5 fruit fly cellular contexts compared by ENCODE assay signal in genomic region chr3L:16634529-16634928, dm6.
A peak's percentile ranks its signal among the peaks of the same experiment; 100 is the strongest.
TF ChIP-seq lines count a peak whose summit lies in the region.

No protein-coding gene starts in this region.

- no peak for TF ChIP-seq CTCF in whole organism, embryonic (GFP tag; optimal IDR thresholded peaks at IDR 0.05; lab: Kevin White, UChicago)

TF ChIP-seq in whole organism, adult, 20 proteins besides CTCF, POLR2A, EP300 and RAD21:
- no peak for TF ChIP-seq ovo (GFP tag; optimal IDR thresholded peaks at IDR 0.05; lab: Kevin White, UChicago)
- TF ChIP-seq CG5204 (GFP tag; optimal IDR thresholded peaks at IDR 0.05; lab: Kevin White, UChicago) = peak; percentile 12

TF ChIP-seq in whole organism, embryonic, 481 proteins besides CTCF, POLR2A, EP300 and RAD21:
- TF ChIP-seq phol (tag; optimal IDR thresholded peaks at IDR 0.05; lab: Kevin White, UChicago) (peak; percentile 1), row (GFP tag; IDR thresholded peaks at IDR 0.05; lab: Robert Waterston, UW) (0 out of 3 replicates have a peak, but pooled peaks have one; percentile 8), sens (GFP tag; lab: Kevin White, UChicago) (peak; percentile 50), eyg (GFP tag; optimal IDR thresholded peaks at IDR 0.05; lab: Kevin White, UChicago) (no peak), Blimp-1 (GFP tag; optimal IDR thresholded peaks at IDR 0.05; lab: Kevin White, UChicago) (peak; percentile 0), pros (GFP tag; optimal IDR thresholded peaks at IDR 0.05; lab: Kevin White, UChicago) (no peak), Xrp1 (GFP tag; IDR thresholded peaks at IDR 0.05; lab: Robert Waterston, UW) (peak; percentile 29; the same call in 1 of the 2 replicates), CG10979 (tag; optimal IDR thresholded peaks at IDR 0.05; lab: Kevin White, UChicago) (peak; percentile 37), Atf3 (GFP tag; optimal IDR thresholded peaks at IDR 0.05; lab: Kevin White, UChicago) (no peak)

TF ChIP-seq in whole organism, prepupa, 60 proteins besides CTCF, POLR2A, EP300 and RAD21:
- TF ChIP-seq Sox102F (GFP tag; optimal IDR thresholded peaks at IDR 0.05; lab: Kevin White, UChicago) (no peak), CG32006 (GFP tag; optimal IDR thresholded peaks at IDR 0.05; lab: Kevin White, UChicago) (no peak), CG10669 (GFP tag; optimal IDR thresholded peaks at IDR 0.05; lab: Kevin White, UChicago) (peak; percentile 23), achi (GFP tag; optimal IDR thresholded peaks at IDR 0.05; lab: Kevin White, UChicago) (peak; percentile 31), topi (GFP tag; optimal IDR thresholded peaks at IDR 0.05; lab: Kevin White, UChicago) (peak; percentile 34), Ets96B (tag; optimal IDR thresholded peaks at IDR 0.05; lab: Kevin White, UChicago) (peak; percentile 45), CG6163 (GFP tag; IDR thresholded peaks at IDR 0.05; lab: Robert Waterston, UW) (0 out of 3 replicates have a peak, but pooled peaks have one; percentile 13), CG8319 (GFP tag; optimal IDR thresholded peaks at IDR 0.05; lab: Kevin White, UChicago) (peak; percentile 6), CG10631 (GFP tag; optimal IDR thresholded peaks at IDR 0.05; lab: Kevin White, UChicago) (peak; percentile 28), eg (GFP tag; IDR thresholded peaks at IDR 0.05; lab: Robert Waterston, UW) (no peak), Eip75B (GFP tag; optimal IDR thresholded peaks at IDR 0.05; lab: Kevin White, UChicago) (peak; percentile 33), Sox14 (GFP tag; optimal IDR thresholded peaks at IDR 0.05; lab: Kevin White, UChicago) (peak; percentile 0), CG3919 (GFP tag; optimal IDR thresholded peaks at IDR 0.05; lab: Kevin White, UChicago) (peak; percentile 24), CG8119 (GFP tag; IDR thresholded peaks at IDR 0.05; lab: Robert Waterston, UW) (peak; percentile 23; the same call in 1 of the 3 replicates), acj6 (GFP tag; optimal IDR thresholded peaks at IDR 0.05; lab: Kevin White, UChicago) (peak; percentile 35), CG34406 (GFP tag; optimal IDR thresholded peaks at IDR 0.05; lab: Kevin White, UChicago) (no peak), CG11762 (GFP tag; optimal IDR thresholded peaks at IDR 0.05; lab: Kevin White, UChicago; ENCODE audit: insufficient read depth) (peak; percentile 16), CG6792 (GFP tag; optimal IDR thresholded peaks at IDR 0.05; lab: Kevin White, UChicago) (peak; percentile 29), spab (GFP tag; optimal IDR thresholded peaks at IDR 0.05; lab: Kevin White, UChicago) (peak; percentile 16), Eip78C (GFP tag; lab: Kevin White, UChicago) (peak; percentile 59), cyc (GFP tag; optimal IDR thresholded peaks at IDR 0.05; lab: Kevin White, UChicago) (peak; percentile 21), lz (GFP tag; optimal IDR thresholded peaks at IDR 0.05; lab: Kevin White, UChicago) (peak; percentile 8), salr (GFP tag; optimal IDR thresholded peaks at IDR 0.05; lab: Kevin White, UChicago) (no peak)

TF ChIP-seq in whole organism, pupa, 21 proteins besides CTCF, POLR2A, EP300 and RAD21:
- no peak for TF ChIP-seq fd96Ca (GFP tag; IDR thresholded peaks at IDR 0.05; lab: Robert Waterston, UW)
- no peak for TF ChIP-seq gl (tag; optimal IDR thresholded peaks at IDR 0.05; lab: Kevin White, UChicago)
- no peak for TF ChIP-seq rn (GFP tag; IDR thresholded peaks at IDR 0.05; lab: Robert Waterston, UW)
- no peak for TF ChIP-seq CG13204 (GFP tag; optimal IDR thresholded peaks at IDR 0.05; lab: Kevin White, UChicago)
- peak; percentile 55 for TF ChIP-seq CG9948 (tag; optimal IDR thresholded peaks at IDR 0.05; lab: Kevin White, UChicago)
- TF ChIP-seq CG34367 (tag; optimal IDR thresholded peaks at IDR 0.05; lab: Kevin White, UChicago) = no peak
- TF ChIP-seq EcR (GFP tag; optimal IDR thresholded peaks at IDR 0.05; lab: Kevin White, UChicago) = no peak
- TF ChIP-seq CG14655 (GFP tag; optimal IDR thresholded peaks at IDR 0.05; lab: Kevin White, UChicago) = peak; percentile 31
- no peak for TF ChIP-seq CG10348 (GFP tag; IDR thresholded peaks at IDR 0.05; lab: Robert Waterston, UW)
- no peak for TF ChIP-seq CG32121 (GFP tag; IDR thresholded peaks at IDR 0.05; lab: Robert Waterston, UW)
- TF ChIP-seq Ets98B (GFP tag; IDR thresholded peaks at IDR 0.05; lab: Robert Waterston, UW) = no peak
- TF ChIP-seq CG12605 (GFP tag; IDR thresholded peaks at IDR 0.05; lab: Robert Waterston, UW) = no peak
- no peak for TF ChIP-seq Snoo (tag; optimal IDR thresholded peaks at IDR 0.05; lab: Kevin White, UChicago)
- peak; percentile 31; the same call in 2 of the 3 replicates for TF ChIP-seq CG4496 (GFP tag; IDR thresholded peaks at IDR 0.05; lab: Robert Waterston, UW)
- TF ChIP-seq CG8301 (tag; optimal IDR thresholded peaks at IDR 0.05; lab: Kevin White, UChicago) = peak; percentile 31
- peak; percentile 17 for TF ChIP-seq Pif1A (GFP tag; optimal IDR thresholded peaks at IDR 0.05; lab: Kevin White, UChicago)
- TF ChIP-seq CG15710 (tag; optimal IDR thresholded peaks at IDR 0.05; lab: Kevin White, UChicago) = peak; percentile 9
- no peak for TF ChIP-seq Pif1B (GFP tag; optimal IDR thresholded peaks at IDR 0.05; lab: Kevin White, UChicago)
- peak; percentile 26 for TF ChIP-seq CG17806 (tag; optimal IDR thresholded peaks at IDR 0.05; lab: Kevin White, UChicago)
- peak; percentile 45 for TF ChIP-seq CG8159 (tag; optimal IDR thresholded peaks at IDR 0.05; lab: Kevin White, UChicago)
- TF ChIP-seq D1 (tag; optimal IDR thresholded peaks at IDR 0.05; lab: Kevin White, UChicago) = peak; percentile 7

TF ChIP-seq in whole organism, wandering third instar larva, 38 proteins besides CTCF, POLR2A, EP300 and RAD21:
- TF ChIP-seq fru (GFP tag; optimal IDR thresholded peaks at IDR 0.05; lab: Kevin White, UChicago) = peak; percentile 16
- TF ChIP-seq Vsx2 (GFP tag; optimal IDR thresholded peaks at IDR 0.05; lab: Kevin White, UChicago; ENCODE audit: partially characterized antibody) = no peak
- TF ChIP-seq foxo (GFP tag; optimal IDR thresholded peaks at IDR 0.05; lab: Kevin White, UChicago) = peak in 1 of 2 experiments; percentile 26
- peak; percentile 14 for TF ChIP-seq ey (GFP tag; optimal IDR thresholded peaks at IDR 0.05; lab: Kevin White, UChicago)
